Worm (Caenorhabditis elegans) whole organism, L4/young adult: ENCODE data around the gene Y49F6B.14.

Experiments used
- W03F9.2 ChIP-seq: fragments of 150-350 bp; optimal IDR thresholded peaks from 2 replicates; lab custom pipeline; 2014; ENCODE audit warnings: missing biosample characterization, missing genetic modification characterization
- dao-5 ChIP-seq: sonication (generic microtip); optimal IDR thresholded peaks from 2 replicates; lab custom pipeline; 2016; ENCODE audit warnings: missing genotype, missing genetic modification characterization, moderate library complexity, missing compliant biosample characterization
- him-1 ChIP-seq: sonication (generic microtip); optimal IDR thresholded peaks from 2 replicates; lab custom pipeline; 2016; ENCODE audit warnings: missing genotype, missing genetic modification reagents, missing genetic modification characterization, missing compliant biosample characterization

- TF ChIP-seq him-1 (no peak), dao-5 (tag; lab: Kevin White, UChicago) (no peak), W03F9.2 (tag; lab: Kevin White, UChicago) (no peak)
These were observed 13.3 kb downstream of the Y49F6B.14 start for ce11 chrII:3502011-3502410.
